Fruit fly (Drosophila melanogaster): Measurements from ENCODE around the gene CG17294.

CG17294 gene

DNA sequence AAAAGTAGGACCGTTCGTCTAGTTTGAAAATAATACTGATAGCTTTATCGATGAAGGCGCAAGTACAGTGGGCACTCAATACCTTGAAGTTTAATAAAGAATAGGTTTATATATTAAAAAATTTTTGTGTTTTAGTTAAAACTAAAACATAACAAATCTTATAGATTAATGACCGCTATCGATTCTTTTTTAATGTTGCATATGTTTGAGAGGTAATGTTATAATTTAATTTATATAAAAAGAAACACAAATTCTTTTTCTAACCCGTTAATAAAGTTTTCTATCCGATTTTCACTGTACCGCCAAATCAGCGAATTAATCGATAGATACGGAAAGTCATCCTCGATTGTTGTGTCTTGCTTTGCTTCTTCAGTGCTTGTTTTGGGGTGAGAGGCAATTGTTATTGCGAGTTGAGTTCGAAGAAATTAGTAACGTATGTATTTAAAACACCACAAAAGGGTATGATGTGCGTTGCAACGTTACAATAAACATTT lies 7.3 kb downstream of the CG17294 start, which contains the start of the genes Dad1 and CG13384 (continued):
- TF ChIP-seq run (tag; optimal IDR thresholded peaks at IDR 0.05) (peak; percentile 83), pfk (GFP tag; optimal IDR thresholded peaks at IDR 0.05) (peak; percentile 52), CG8478 (optimal IDR thresholded peaks at IDR 0.05) (no peak), dmrt11E (tag; optimal IDR thresholded peaks at IDR 0.05) (peak; percentile 91), fd3F (GFP tag; optimal IDR thresholded peaks at IDR 0.05) (peak; percentile 92), Nf-YA (GFP tag; IDR thresholded peaks at IDR 0.05) (peak; percentile 47; the same call in 1 of the 2 replicates), klu (GFP tag; IDR thresholded peaks at IDR 0.05) (peak; percentile 89), unpg (GFP tag; optimal IDR thresholded peaks at IDR 0.05) (peak; percentile 93), Hr78 (GFP tag; optimal IDR thresholded peaks at IDR 0.05) (peak in 1 of 2 experiments; percentile 37), Jarid2 (GFP tag; optimal IDR thresholded peaks at IDR 0.05) (peak; percentile 69), CG17359 (tag; optimal IDR thresholded peaks at IDR 0.05) (peak; percentile 92), CG5245 (GFP tag; optimal IDR thresholded peaks at IDR 0.05) (peak; percentile 79), pum (GFP tag; optimal IDR thresholded peaks at IDR 0.05) (peak; percentile 48), C15 (GFP tag; IDR thresholded peaks at IDR 0.05) (peak; percentile 68; the same call in 1 of the 3 replicates), Tbp (GFP tag; optimal IDR thresholded peaks at IDR 0.05) (no peak), Bteb2 (GFP tag; optimal IDR thresholded peaks at IDR 0.05) (peak; percentile 83), CG14667 (GFP tag; IDR thresholded peaks at IDR 0.05) (peak; percentile 90), CG5953 (GFP tag; IDR thresholded peaks at IDR 0.05) (peak; percentile 58; the same call in 1 of the 2 replicates), pb (GFP tag; optimal IDR thresholded peaks at IDR 0.05) (no peak), CG31365 (tag; optimal IDR thresholded peaks at IDR 0.05) (no peak), CG17912 (GFP tag; optimal IDR thresholded peaks at IDR 0.05) (peak; percentile 31), CG2875 (GFP tag; optimal IDR thresholded peaks at IDR 0.05) (peak; percentile 66), twi (tag; optimal IDR thresholded peaks at IDR 0.05) (peak; percentile 90), CG8290 (GFP tag; optimal IDR thresholded peaks at IDR 0.05) (peak; percentile 76), CG8290 (tag; optimal IDR thresholded peaks at IDR 0.05) (peak in 1 of 2 experiments; percentile 36), Neu2 (GFP tag; optimal IDR thresholded peaks at IDR 0.05; ENCODE audit: borderline replicate concordance) (no peak), maf-S (GFP tag; optimal IDR thresholded peaks at IDR 0.05) (peak; percentile 66), shn (GFP tag; optimal IDR thresholded peaks at IDR 0.05) (peak; percentile 35), dmrt99B (tag; optimal IDR thresholded peaks at IDR 0.05) (peak; percentile 94), danr (GFP tag; IDR thresholded peaks at IDR 0.05) (peak; percentile 89), CG32767 (GFP tag; IDR thresholded peaks at IDR 0.05) (peak; percentile 86), Rfx (GFP tag; IDR thresholded peaks at IDR 0.05) (peak; percentile 95), CG11723 (GFP tag; optimal IDR thresholded peaks at IDR 0.05) (peak; percentile 74), jigr1 (GFP tag; IDR thresholded peaks at IDR 0.05) (peak; percentile 73; the same call in 2 of the 3 replicates), her (GFP tag; optimal IDR thresholded peaks at IDR 0.05) (peak; percentile 26), CG11093 (GFP tag; IDR thresholded peaks at IDR 0.05) (peak; percentile 85), Fer3 (tag; optimal IDR thresholded peaks at IDR 0.05) (peak; percentile 95), CG8359 (GFP tag; optimal IDR thresholded peaks at IDR 0.05; ENCODE audit: borderline replicate concordance) (peak; percentile 51), az2 (GFP tag; optimal IDR thresholded peaks at IDR 0.05) (peak; percentile 92), peb (GFP tag; IDR thresholded peaks at IDR 0.05) (peak; percentile 85), Fer1 (GFP tag; optimal IDR thresholded peaks at IDR 0.05) (peak; percentile 95), sim (GFP tag; IDR thresholded peaks at IDR 0.05) (peak; percentile 53; the same call in 1 of the 2 replicates), Blimp-1 (GFP tag; optimal IDR thresholded peaks at IDR 0.05) (peak; percentile 88), CG12744 (GFP tag; optimal IDR thresholded peaks at IDR 0.05) (peak; percentile 77), CG10274 (GFP tag; optimal IDR thresholded peaks at IDR 0.05) (peak; percentile 50), CG12942 (GFP tag; optimal IDR thresholded peaks at IDR 0.05) (peak; percentile 86), CG17829 (tag; optimal IDR thresholded peaks at IDR 0.05) (peak; percentile 96), Oaz (GFP tag; IDR thresholded peaks at IDR 0.05) (peak; percentile 74), Sry-δ (GFP tag; optimal IDR thresholded peaks at IDR 0.05) (peak; percentile 49), CG11696 (GFP tag; IDR thresholded peaks at IDR 0.05) (peak; percentile 65), CG15269 (tag; optimal IDR thresholded peaks at IDR 0.05) (peak; percentile 96)
